Fruit fly (Drosophila melanogaster) whole organism, embryonic: Measurements from ENCODE around the gene Obp19d.

Experiments
- Bdp1 ChIP-seq: fragments of 200-800 bp; sonication (Bioruptor generic); optimal IDR thresholded peaks from 3 replicates; lab custom pipeline; 2016; ENCODE audit warnings: missing biosample characterization, missing genetic modification characterization
- Bteb2 ChIP-seq: fragments of 200-800 bp; sonication (Bioruptor generic); optimal IDR thresholded peaks from 2 replicates; lab custom pipeline; 2016; ENCODE audit warnings: missing biosample characterization, missing genetic modification characterization
- CG10462 ChIP-seq: fragments of 200-800 bp; sonication (Bioruptor generic); optimal IDR thresholded peaks from 2 replicates; lab custom pipeline; 2016; ENCODE audit warnings: missing biosample characterization, missing genetic modification characterization
- CG10654 ChIP-seq: fragments of 200-800 bp; sonication (Bioruptor generic); optimal IDR thresholded peaks from 2 replicates; lab custom pipeline; 2016; ENCODE audit warnings: missing biosample characterization, missing genetic modification characterization
- CG11560 ChIP-seq: fragments of 200-800 bp; sonication (Bioruptor generic); IDR thresholded peaks from 3 replicates; pipeline ENCODE4 v1.3.6; 2022; ENCODE audit warnings: missing biosample characterization, missing genetic modification characterization
- CG13123 ChIP-seq: fragments of 200-800 bp; sonication (Bioruptor generic); optimal IDR thresholded peaks from 2 replicates; lab custom pipeline; 2016; ENCODE audit warnings: missing biosample characterization, missing genetic modification characterization
- CG14050 ChIP-seq: fragments of 200-800 bp; sonication (Bioruptor generic); IDR thresholded peaks from 3 replicates; pipeline ENCODE4 v1.3.6; 2022; ENCODE audit warnings: missing biosample characterization, missing genetic modification characterization
- CG14667 ChIP-seq: fragments of 200-800 bp; sonication (Bioruptor generic); IDR thresholded peaks from 2 replicates; pipeline ENCODE4 v1.3.6; 2022; ENCODE audit warnings: missing biosample characterization, missing genetic modification characterization
- CG15073 ChIP-seq: fragments of 200-800 bp; sonication (Bioruptor generic); optimal IDR thresholded peaks from 2 replicates; lab custom pipeline; 2016; ENCODE audit warnings: missing biosample characterization, missing genetic modification characterization
- CG1603 ChIP-seq: fragments of 200-800 bp; sonication (Bioruptor generic); optimal IDR thresholded peaks from 2 replicates; lab custom pipeline; 2019; ENCODE audit warnings: missing biosample characterization, mild to moderate bottlenecking, missing genetic modification characterization, moderate library complexity
- CG1647 ChIP-seq: fragments of 200-800 bp; sonication (Bioruptor generic); optimal IDR thresholded peaks from 3 replicates; lab custom pipeline; 2016; ENCODE audit warnings: missing biosample characterization, missing genetic modification characterization
- CG31441 ChIP-seq: fragments of 200-800 bp; sonication (Bioruptor generic); IDR thresholded peaks from 2 replicates; pipeline ENCODE4 v1.3.6; 2022; ENCODE audit warnings: missing biosample characterization, missing genetic modification characterization
- CG34224 ChIP-seq: fragments of 200-800 bp; sonication (Bioruptor generic); IDR thresholded peaks from 3 replicates; pipeline ENCODE4 v1.3.6; 2022; ENCODE audit warnings: missing biosample characterization, missing genetic modification characterization; ENCODE audit not compliant: partially characterized antibody
- CG42726 ChIP-seq: fragments of 200-800 bp; sonication (Bioruptor generic); IDR thresholded peaks from 2 replicates; pipeline ENCODE4 v1.3.6; 2022; ENCODE audit warnings: missing biosample characterization, missing genetic modification characterization; ENCODE audit not compliant: partially characterized antibody
- CG8281 ChIP-seq: fragments of 200-800 bp; sonication (Bioruptor generic); optimal IDR thresholded peaks from 2 replicates; lab custom pipeline; 2018; ENCODE audit warnings: missing biosample characterization, mild to moderate bottlenecking, missing genetic modification characterization, moderate library complexity
- CG8924 ChIP-seq: fragments of 200-800 bp; optimal IDR thresholded peaks from 3 replicates; lab custom pipeline; 2019; ENCODE audit warnings: missing biosample characterization, mild to moderate bottlenecking, missing genetic modification characterization, moderate library complexity
- CHES-1-like ChIP-seq: fragments of 200-800 bp; sonication (Bioruptor generic); optimal IDR thresholded peaks from 2 replicates; lab custom pipeline; 2016; ENCODE audit warnings: missing biosample characterization, missing genetic modification characterization
- D19A ChIP-seq: fragments of 200-800 bp; optimal IDR thresholded peaks from 3 replicates; lab custom pipeline; 2019; ENCODE audit warnings: missing biosample characterization, mild to moderate bottlenecking, missing genetic modification characterization, moderate library complexity
- D19B ChIP-seq: fragments of 200-800 bp; sonication (Bioruptor generic); optimal IDR thresholded peaks from 2 replicates; lab custom pipeline; 2017; ENCODE audit warnings: missing biosample characterization, mild to moderate bottlenecking, missing genetic modification characterization
- Eip74EF ChIP-seq, 2 experiments: fragments of 200-800 bp in 1 of 2; fragments of >200 bp in 1 of 2; sonication (Bioruptor generic) in 1 of 2; optimal IDR thresholded peaks; 2 replicates each; lab custom pipeline; 2017 to 2019; ENCODE audit warnings: missing biosample characterization in 2 of 2, missing genetic modification characterization in 2 of 2, mild to moderate bottlenecking in 1 of 2, moderate library complexity in 1 of 2
- Elba2 ChIP-seq: fragments of 200-800 bp; sonication (Bioruptor generic); optimal IDR thresholded peaks from 3 replicates; lab custom pipeline; 2016; ENCODE audit warnings: missing biosample characterization, missing genetic modification characterization
- Meics ChIP-seq: fragments of 200-800 bp; sonication (Bioruptor generic); optimal IDR thresholded peaks from 2 replicates; lab custom pipeline; 2017; ENCODE audit warnings: missing biosample characterization, mild to moderate bottlenecking, missing genetic modification characterization
- Nf-YA ChIP-seq: fragments of 200-800 bp; sonication (Bioruptor generic); IDR thresholded peaks from 2 replicates; pipeline ENCODE4 v1.3.6; 2022; ENCODE audit warnings: missing biosample characterization, missing genetic modification characterization
- NfI ChIP-seq: fragments of 200-800 bp; sonication (Bioruptor generic); optimal IDR thresholded peaks from 3 replicates; lab custom pipeline; 2018; ENCODE audit warnings: missing biosample characterization, mild to moderate bottlenecking, missing genetic modification characterization, moderate library complexity
- Rfx ChIP-seq: fragments of 200-800 bp; sonication (Bioruptor generic); IDR thresholded peaks from 2 replicates; pipeline ENCODE4 v1.3.6; 2022; ENCODE audit warnings: missing biosample characterization, missing genetic modification characterization
- Stat92E ChIP-seq, 3 experiments: fragments of >200 bp in 2 of 3; fragments of 200-800 bp in 1 of 3; sonication (Bioruptor generic) in 1 of 3; optimal IDR thresholded peaks; 2 replicates each; lab custom pipeline; 2017 to 2019; ENCODE audit warnings: missing biosample characterization in 3 of 3, missing genetic modification characterization in 3 of 3, mild to moderate bottlenecking in 1 of 3, moderate library complexity in 1 of 3
- Trl ChIP-seq, 3 experiments: fragments of >200 bp in 2 of 3; fragments of 200-800 bp in 1 of 3; sonication (Bioruptor generic) in 1 of 3; optimal IDR thresholded peaks; 2 replicates in 1 of 3; 3 replicates in 2 of 3; lab custom pipeline; 2016 to 2017; ENCODE audit warnings: missing biosample characterization in 1 of 3, missing genetic modification characterization in 1 of 3
- ap ChIP-seq: fragments of 200-800 bp; sonication (Bioruptor generic); IDR thresholded peaks from 2 replicates; pipeline ENCODE4 v1.3.6; 2022; ENCODE audit warnings: missing biosample characterization, missing genetic modification characterization
- bab2 ChIP-seq: fragments of 200-800 bp; sonication (Bioruptor generic); optimal IDR thresholded peaks from 2 replicates; lab custom pipeline; 2016; ENCODE audit warnings: missing biosample characterization, missing genetic modification characterization
- bigmax ChIP-seq: fragments of 200-800 bp; sonication (Bioruptor generic); optimal IDR thresholded peaks from 2 replicates; lab custom pipeline; 2018; ENCODE audit warnings: missing biosample characterization, mild to moderate bottlenecking, missing genetic modification characterization
- chm ChIP-seq: fragments of 200-800 bp; sonication (Bioruptor generic); IDR thresholded peaks from 2 replicates; pipeline ENCODE4 v1.3.6; 2022; ENCODE audit warnings: missing biosample characterization, missing genetic modification characterization
- cwo ChIP-seq: fragments of 200-800 bp; sonication (Bioruptor generic); optimal IDR thresholded peaks from 3 replicates; lab custom pipeline; 2017; ENCODE audit warnings: missing biosample characterization, missing genetic modification characterization, mild to moderate bottlenecking, moderate library complexity, missing genetic modification reagents
- dati ChIP-seq: fragments of 200-800 bp; sonication (Bioruptor generic); IDR thresholded peaks from 2 replicates; pipeline ENCODE4 v1.3.6; 2022; ENCODE audit warnings: missing biosample characterization, missing genetic modification characterization
- dimm ChIP-seq: fragments of 200-800 bp; sonication (Bioruptor generic); IDR thresholded peaks from 2 replicates; pipeline ENCODE4 v1.3.6; 2022; ENCODE audit warnings: missing biosample characterization, missing genetic modification characterization
- ham ChIP-seq: fragments of 200-800 bp; sonication (Bioruptor generic); IDR thresholded peaks from 2 replicates; pipeline ENCODE4 v1.3.6; 2022; ENCODE audit warnings: missing biosample characterization, missing genetic modification characterization
- her ChIP-seq: fragments of 200-800 bp; sonication (Bioruptor generic); optimal IDR thresholded peaks from 2 replicates; lab custom pipeline; 2016; ENCODE audit warnings: missing biosample characterization, missing genetic modification characterization
- onecut ChIP-seq: fragments of 200-800 bp; sonication (Bioruptor generic); IDR thresholded peaks from 2 replicates; pipeline ENCODE4 v1.3.6; 2022; ENCODE audit warnings: missing biosample characterization, missing genetic modification characterization
- p53 ChIP-seq: fragments of 200-800 bp; sonication (Bioruptor generic); optimal IDR thresholded peaks from 2 replicates; lab custom pipeline; 2016; ENCODE audit warnings: missing biosample characterization, missing genetic modification characterization
- pb ChIP-seq: fragments of 200-800 bp; sonication (Bioruptor generic); optimal IDR thresholded peaks from 3 replicates; lab custom pipeline; 2016; ENCODE audit warnings: missing biosample characterization, missing genetic modification characterization
- pfk ChIP-seq: fragments of 200-800 bp; sonication (Bioruptor generic); optimal IDR thresholded peaks from 2 replicates; lab custom pipeline; 2018; ENCODE audit warnings: missing biosample characterization, mild to moderate bottlenecking, missing genetic modification characterization, moderate library complexity
- pita ChIP-seq: fragments of 200-800 bp; sonication (Bioruptor generic); optimal IDR thresholded peaks from 2 replicates; lab custom pipeline; 2017; ENCODE audit warnings: missing biosample characterization, mild to moderate bottlenecking, missing genetic modification characterization
- sr ChIP-seq: fragments of 200-800 bp; sonication (Bioruptor generic); IDR thresholded peaks from 3 replicates; pipeline ENCODE4 v1.3.6; 2022; ENCODE audit warnings: missing biosample characterization, missing genetic modification characterization
- ssp ChIP-seq: fragments of 200-800 bp; sonication (Bioruptor generic); IDR thresholded peaks from 2 replicates; pipeline ENCODE4 v1.3.6; 2022; ENCODE audit warnings: missing biosample characterization, missing genetic modification characterization
- tap ChIP-seq: fragments of 200-800 bp; optimal IDR thresholded peaks from 3 replicates; lab custom pipeline; 2019; ENCODE audit warnings: missing biosample characterization, mild to moderate bottlenecking, missing genetic modification characterization, moderate library complexity
- tin ChIP-seq: fragments of 200-800 bp; sonication (Bioruptor generic); optimal IDR thresholded peaks from 3 replicates; lab custom pipeline; 2016; ENCODE audit warnings: missing biosample characterization, missing genetic modification characterization
- toy ChIP-seq: fragments of 200-800 bp; sonication (Bioruptor generic); IDR thresholded peaks from 2 replicates; pipeline ENCODE4 v1.3.6; 2022; ENCODE audit warnings: missing biosample characterization, missing genetic modification characterization
- tup ChIP-seq: fragments of 200-800 bp; sonication (Bioruptor generic); optimal IDR thresholded peaks from 2 replicates; lab custom pipeline; 2016; ENCODE audit warnings: missing biosample characterization, mild to moderate bottlenecking, missing genetic modification characterization, moderate library complexity
- unc-4 ChIP-seq: fragments of 200-800 bp; sonication (Bioruptor generic); IDR thresholded peaks from 2 replicates; pipeline ENCODE4 v1.3.6; 2022; ENCODE audit warnings: missing biosample characterization, missing genetic modification characterization; ENCODE audit not compliant: partially characterized antibody
- usp ChIP-seq: fragments of >200 bp; optimal IDR thresholded peaks from 2 replicates; lab custom pipeline; 2017; ENCODE audit warnings: missing biosample characterization, missing genetic modification characterization
- zfh2 ChIP-seq: fragments of 200-800 bp; sonication (Bioruptor generic); optimal IDR thresholded peaks from 2 replicates; lab custom pipeline; 2016; ENCODE audit warnings: missing biosample characterization, missing genetic modification characterization

Obp19d gene

dm6 chrX:20418864-20419263 is 549 bp upstream of the Obp19d start, which contains the start of gene Obp19c:
Gene Obp19c, minus strand, starts transcription at chrX:20418964.
- TF ChIP-seq ham (GFP tag; lab: Robert Waterston, UW), result no peak
- no peak for TF ChIP-seq zfh2 (GFP tag; lab: Kevin White, UChicago)
- TF ChIP-seq ssp (GFP tag; lab: Robert Waterston, UW), result no peak
- TF ChIP-seq Eip74EF (GFP tag; optimal IDR thresholded peaks at IDR 0.05; lab: Kevin White, UChicago), result no peak
- no peak for TF ChIP-seq toy (GFP tag; lab: Robert Waterston, UW)
- no peak for TF ChIP-seq Meics
- no peak for TF ChIP-seq CG8924 (tag; lab: Kevin White, UChicago)
- TF ChIP-seq Elba2 (GFP tag; lab: Kevin White, UChicago), result no peak
- TF ChIP-seq Bteb2, result no peak
- TF ChIP-seq CG42726 (GFP tag; lab: Robert Waterston, UW), result no peak
- TF ChIP-seq CG34224, result no peak
- TF ChIP-seq CG1647 (GFP tag; lab: Kevin White, UChicago), result no peak
- no peak for TF ChIP-seq chm (GFP tag; lab: Robert Waterston, UW)
- no peak for TF ChIP-seq Stat92E (GFP tag; optimal IDR thresholded peaks at IDR 0.05; lab: Kevin White, UChicago)
- no peak for TF ChIP-seq CG13123

- TF ChIP-seq CHES-1-like (no peak), D19A (tag; lab: Kevin White, UChicago) (peak; percentile 55), D19B (peak; percentile 72)
Observed at dm6 chrX:20423158-20423557, 3.7 kb downstream of the Obp19d start.

DNA sequence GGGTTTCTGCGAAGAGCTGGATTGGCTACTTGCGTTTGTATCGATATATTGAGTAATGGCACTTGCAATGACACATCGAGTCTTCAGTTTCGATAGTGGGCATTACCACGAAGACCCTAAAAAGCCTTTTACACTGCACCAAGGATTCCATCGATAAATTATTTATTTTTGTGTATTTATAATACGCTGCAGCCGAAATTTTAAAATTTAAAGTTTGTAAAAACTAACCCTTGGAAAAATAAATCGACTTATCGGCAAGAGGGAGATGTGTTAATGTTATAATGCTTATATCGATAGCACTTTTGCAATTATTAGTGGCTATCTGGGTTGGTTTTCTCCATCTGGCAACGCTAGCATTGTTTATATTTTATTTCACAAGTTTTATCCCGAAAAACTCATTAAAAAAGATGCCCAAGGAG is 4.3 kb downstream of the Obp19d start, which contains the start of the genes Pp4-19C and cactin:
Pp4-19C (minus strand) TSS at position 256 of the 419 bp plus-strand sequence.
cactin (plus strand) TSS at position 323 of the 419 bp plus-strand sequence.
- no peak for TF ChIP-seq onecut (GFP tag; lab: Robert Waterston, UW)
- TF ChIP-seq CG10462 (GFP tag; lab: Kevin White, UChicago), result no peak
- TF ChIP-seq tap, result no peak
- TF ChIP-seq bab2 (GFP tag; lab: Kevin White, UChicago), result no peak
- TF ChIP-seq toy (GFP tag; lab: Robert Waterston, UW), result no peak
- TF ChIP-seq CG14667 (GFP tag; lab: Robert Waterston, UW), result no peak
- TF ChIP-seq Rfx, result peak; percentile 30; the same call in 1 of the 2 replicates
- TF ChIP-seq her, result no peak
- TF ChIP-seq ap, result no peak
- peak; percentile 83 for TF ChIP-seq unc-4 (GFP tag; lab: Robert Waterston, UW)
- no peak for TF ChIP-seq tin (GFP tag; lab: Kevin White, UChicago)
- no peak for TF ChIP-seq NfI (GFP tag; lab: Kevin White, UChicago)
- no peak for TF ChIP-seq bigmax (GFP tag; lab: Kevin White, UChicago)
- TF ChIP-seq Nf-YA (GFP tag; lab: Robert Waterston, UW), result no peak
- TF ChIP-seq sr (GFP tag; lab: Robert Waterston, UW), result no peak
- TF ChIP-seq pfk (GFP tag; lab: Kevin White, UChicago), result no peak
- TF ChIP-seq CG15073 (GFP tag; lab: Kevin White, UChicago), result no peak
- TF ChIP-seq CG10654 (GFP tag; lab: Kevin White, UChicago), result no peak
- TF ChIP-seq CG31441, result no peak
- TF ChIP-seq p53 (GFP tag; lab: Kevin White, UChicago), result no peak
- TF ChIP-seq CG8281, result no peak
- no peak for TF ChIP-seq pb (GFP tag; lab: Kevin White, UChicago)
- TF ChIP-seq CG11560 (tag; lab: Robert Waterston, UW), result peak; percentile 61; the same call in 2 of the 3 replicates
- TF ChIP-seq dimm (GFP tag; lab: Robert Waterston, UW), result no peak
- TF ChIP-seq cwo (GFP tag; lab: Kevin White, UChicago), result no peak
- TF ChIP-seq usp (GFP tag; lab: Kevin White, UChicago), result no peak
- no peak for TF ChIP-seq pita (GFP tag; lab: Kevin White, UChicago)
- TF ChIP-seq dati (GFP tag; lab: Robert Waterston, UW), result no peak
- TF ChIP-seq CG14050 (GFP tag; lab: Robert Waterston, UW), result no peak
- TF ChIP-seq tup, result no peak
- TF ChIP-seq Bdp1 (GFP tag; lab: Kevin White, UChicago), result no peak
- no peak for TF ChIP-seq Trl (optimal IDR thresholded peaks at IDR 0.05; lab: Kevin White, UChicago)
- TF ChIP-seq Trl (GFP tag; optimal IDR thresholded peaks at IDR 0.05; lab: Kevin White, UChicago), result no peak
- TF ChIP-seq CG1603 (tag; lab: Kevin White, UChicago), result no peak
